Worm (Caenorhabditis elegans) whole organism, early embryonic: ENCODE results near the gene ZC190.7.

Source experiments
- ama-1 ChIP-seq: fragments of 150-350 bp; optimal IDR thresholded peaks from 2 replicates; lab custom pipeline; 2014
- ceh-13 ChIP-seq: fragments of 200-800 bp; sonication (Bioruptor generic); optimal IDR thresholded peaks from 2 replicates; lab custom pipeline; 2018; ENCODE audit warnings: mild to moderate bottlenecking, missing genetic modification characterization, missing compliant biosample characterization

ce11 chrV:8663023-8663422 is 23.6 kb downstream of the ZC190.7 start:
- TF ChIP-seq ama-1 (no peak), ceh-13 (GFP tag; lab: Kevin White, UChicago) (no peak)
